Worm (Caenorhabditis elegans) whole organism, young adult: ENCODE measurements around the gene prp-19.

Source experiments
- B0261.1 ChIP-seq: sonication (generic microtip); optimal IDR thresholded peaks from 2 replicates; lab custom pipeline; 2016; ENCODE audit warnings: mild to moderate bottlenecking, missing genetic modification characterization, moderate library complexity, missing compliant biosample characterization
- D2030.7 ChIP-seq: fragments of 200-800 bp; sonication (Bioruptor generic); IDR thresholded peaks from 2 replicates; pipeline ENCODE4 v1.3.6; 2022; ENCODE audit warnings: missing genetic modification reagents, missing genetic modification characterization, missing compliant biosample characterization
- F10E7.11 ChIP-seq: sonication (generic microtip); optimal IDR thresholded peaks from 2 replicates; lab custom pipeline; 2017; ENCODE audit warnings: mild to moderate bottlenecking, missing genetic modification characterization, moderate library complexity, missing compliant biosample characterization
- F33H1.4 ChIP-seq: fragments of 200-800 bp; sonication (Bioruptor generic); IDR thresholded peaks from 2 replicates; pipeline ENCODE4 v1.3.6; 2022; ENCODE audit warnings: missing genetic modification reagents, missing genetic modification characterization, missing compliant biosample characterization
- F52B5.7 ChIP-seq: sonication (generic microtip); optimal IDR thresholded peaks from 2 replicates; lab custom pipeline; 2016; ENCODE audit warnings: mild to moderate bottlenecking, missing genetic modification characterization, missing compliant biosample characterization
- F57A8.1 ChIP-seq: fragments of 200-800 bp; sonication (Bioruptor generic); optimal IDR thresholded peaks from 2 replicates; lab custom pipeline; 2018; ENCODE audit warnings: mild to moderate bottlenecking, missing genetic modification characterization, moderate library complexity, missing compliant biosample characterization
- T07F8.4 ChIP-seq: sonication (generic microtip); optimal IDR thresholded peaks from 2 replicates; lab custom pipeline; 2016; ENCODE audit warnings: mild to moderate bottlenecking, missing genetic modification characterization, moderate library complexity, missing compliant biosample characterization
- T26A5.8 ChIP-seq: sonication (generic microtip); optimal IDR thresholded peaks from 2 replicates; lab custom pipeline; 2016; ENCODE audit warnings: missing genetic modification characterization, missing compliant biosample characterization
- Y56A3A.18 ChIP-seq: fragments of 200-800 bp; sonication (Bioruptor generic); IDR thresholded peaks from 2 replicates; pipeline ENCODE4 v1.3.6; 2022; ENCODE audit warnings: missing genetic modification reagents, missing genetic modification characterization, missing compliant biosample characterization
- Y67H2A.10 ChIP-seq: fragments of 200-800 bp; sonication (Bioruptor generic); conservative IDR thresholded peaks from 2 replicates; pipeline ENCODE4 v1.3.6; 2022; ENCODE audit warnings: missing genetic modification reagents, missing genetic modification characterization, missing compliant biosample characterization
- ZK185.1 ChIP-seq: sonication (generic microtip); optimal IDR thresholded peaks from 2 replicates; lab custom pipeline; 2016; ENCODE audit warnings: mild to moderate bottlenecking, missing genetic modification characterization, missing compliant biosample characterization; ENCODE audit not compliant: poor library complexity, severe bottlenecking
- aptf-2 ChIP-seq: fragments of 200-800 bp; sonication (Bioruptor generic); conservative IDR thresholded peaks from 2 replicates; pipeline ENCODE4 v1.3.6; 2022; ENCODE audit warnings: missing genetic modification reagents, missing genetic modification characterization, missing compliant biosample characterization
- attf-6 ChIP-seq: fragments of 200-800 bp; sonication (Bioruptor generic); IDR thresholded peaks from 2 replicates; pipeline ENCODE4 v1.3.6; 2022; ENCODE audit warnings: missing genetic modification reagents, missing genetic modification characterization, missing compliant biosample characterization
- ccch-3 ChIP-seq: fragments of 200-800 bp; sonication (Bioruptor generic); optimal IDR thresholded peaks from 2 replicates; lab custom pipeline; 2018; ENCODE audit warnings: mild to moderate bottlenecking, missing genetic modification characterization, missing compliant biosample characterization
- ceh-91 ChIP-seq: fragments of 200-800 bp; sonication (Bioruptor generic); IDR thresholded peaks from 2 replicates; pipeline ENCODE4 v1.3.6; 2022; ENCODE audit warnings: missing genetic modification reagents, missing genetic modification characterization, missing compliant biosample characterization
- dox-1 ChIP-seq: fragments of 200-800 bp; sonication (Bioruptor generic); IDR thresholded peaks from 2 replicates; pipeline ENCODE4 v1.3.6; 2022; ENCODE audit warnings: missing genetic modification reagents, missing genetic modification characterization, missing compliant biosample characterization
- dpl-1 ChIP-seq: fragments of 150-350 bp; optimal IDR thresholded peaks from 2 replicates; lab custom pipeline; 2014; ENCODE audit warnings: missing biosample characterization, missing genetic modification reagents, missing genetic modification characterization
- efl-1 ChIP-seq: fragments of 150-350 bp; optimal IDR thresholded peaks from 2 replicates; lab custom pipeline; 2014; ENCODE audit warnings: missing biosample characterization, missing genetic modification reagents, missing genetic modification characterization
- ekl-4 ChIP-seq: fragments of 200-800 bp; sonication (Bioruptor generic); IDR thresholded peaks from 2 replicates; pipeline ENCODE4 v1.3.6; 2022; ENCODE audit warnings: missing genetic modification reagents, missing genetic modification characterization, missing compliant biosample characterization
- him-1 ChIP-seq: sonication (generic microtip); optimal IDR thresholded peaks from 2 replicates; lab custom pipeline; 2016; ENCODE audit warnings: missing genotype, missing genetic modification reagents, missing genetic modification characterization, missing compliant biosample characterization
- hmg-1.2 ChIP-seq: fragments of 200-800 bp; sonication (Bioruptor generic); IDR thresholded peaks from 2 replicates; pipeline ENCODE4 v1.3.6; 2022; ENCODE audit warnings: missing genetic modification reagents, missing genetic modification characterization, missing compliant biosample characterization
- lin-26 ChIP-seq: fragments of 200-800 bp; sonication (Bioruptor generic); IDR thresholded peaks from 2 replicates; pipeline ENCODE4 v1.3.6; 2022; ENCODE audit warnings: missing genetic modification reagents, missing genetic modification characterization, missing compliant biosample characterization
- lin-35 ChIP-seq, 3 experiments: fragments of 150-350 bp in 2 of 3; sonication (generic microtip) in 1 of 3; optimal IDR thresholded peaks; 2 replicates each; lab custom pipeline; 2014 to 2018; ENCODE audit warnings: missing biosample characterization in 3 of 3, missing genetic modification characterization in 3 of 3, missing genetic modification reagents in 3 of 3
- lin-54 ChIP-seq: fragments of 200-800 bp; sonication (Bioruptor generic); optimal IDR thresholded peaks from 2 replicates; lab custom pipeline; 2018; ENCODE audit warnings: mild to moderate bottlenecking, missing genetic modification characterization, missing compliant biosample characterization
- lsl-1 ChIP-seq: fragments of 200-800 bp; sonication (Bioruptor generic); optimal IDR thresholded peaks from 2 replicates; lab custom pipeline; 2018; ENCODE audit warnings: mild to moderate bottlenecking, missing genetic modification characterization, moderate library complexity, missing compliant biosample characterization
- lsy-27 ChIP-seq: sonication (generic microtip); optimal IDR thresholded peaks from 2 replicates; lab custom pipeline; 2017; ENCODE audit warnings: missing genetic modification characterization, mild to moderate bottlenecking, missing compliant biosample characterization, antibody characterized with exemption, missing genotype, borderline replicate concordance; ENCODE audit not compliant: insufficient read depth
- madf-3 ChIP-seq: fragments of 200-800 bp; sonication (Bioruptor generic); IDR thresholded peaks from 2 replicates; pipeline ENCODE4 v1.3.6; 2022; ENCODE audit warnings: missing genetic modification reagents, missing genetic modification characterization, missing compliant biosample characterization
- madf-6 ChIP-seq: fragments of 200-800 bp; sonication (Bioruptor generic); IDR thresholded peaks from 2 replicates; pipeline ENCODE4 v1.3.6; 2022; ENCODE audit warnings: missing genetic modification reagents, missing genetic modification characterization, missing compliant biosample characterization
- madf-8 ChIP-seq: fragments of 200-800 bp; sonication (Bioruptor generic); conservative IDR thresholded peaks from 2 replicates; pipeline ENCODE4 v1.3.6; 2022; ENCODE audit warnings: missing genetic modification reagents, missing genetic modification characterization, missing compliant biosample characterization
- mcd-1 ChIP-seq: fragments of 200-800 bp; sonication (Bioruptor generic); IDR thresholded peaks from 2 replicates; pipeline ENCODE4 v1.3.6; 2022; ENCODE audit warnings: missing genetic modification reagents, missing genetic modification characterization, missing compliant biosample characterization
- nfya-1 ChIP-seq: sonication (generic microtip); optimal IDR thresholded peaks from 2 replicates; lab custom pipeline; 2017; ENCODE audit warnings: antibody characterized with exemption, missing compliant biosample characterization, missing genetic modification characterization, borderline replicate concordance; ENCODE audit not compliant: insufficient read depth
- nhr-80 ChIP-seq: sonication (generic microtip); optimal IDR thresholded peaks from 2 replicates; lab custom pipeline; 2016; ENCODE audit warnings: missing genetic modification characterization, missing compliant biosample characterization
- tlf-1 ChIP-seq: fragments of 200-800 bp; sonication (Bioruptor generic); optimal IDR thresholded peaks from 2 replicates; lab custom pipeline; 2018; ENCODE audit warnings: mild to moderate bottlenecking, missing genetic modification characterization, missing compliant biosample characterization
- unc-130 ChIP-seq: sonication (generic microtip); optimal IDR thresholded peaks from 2 replicates; lab custom pipeline; 2016; ENCODE audit warnings: missing genetic modification reagents, missing genetic modification characterization, missing compliant biosample characterization
- unc-62 ChIP-seq: fragments of 150-350 bp; optimal IDR thresholded peaks from 2 replicates; lab custom pipeline; 2014; ENCODE audit warnings: missing biosample characterization, missing genetic modification reagents, missing genetic modification characterization
- xnd-1 ChIP-seq: sonication (generic microtip); optimal IDR thresholded peaks from 2 replicates; lab custom pipeline; 2016; ENCODE audit warnings: missing genotype, missing genetic modification reagents, missing genetic modification characterization, missing compliant biosample characterization

prp-19 gene

ce11 chrIII:5181641-5182040, 9.8 kb upstream of the prp-19 start:
- TF ChIP-seq T07F8.4 (tag; lab: Kevin White, UChicago) (no peak), hmg-1.2 (GFP tag; lab: Robert Waterston, UW) (peak; percentile 74; the same call in 1 of the 2 replicates)

- TF ChIP-seq ccch-3 (GFP tag; lab: Kevin White, UChicago): no peak
- no peak for TF ChIP-seq lsy-27 (tag; lab: Kevin White, UChicago)
- TF ChIP-seq xnd-1: peak; percentile 64
- no peak for TF ChIP-seq Y67H2A.10 (GFP tag; lab: Robert Waterston, UW)
- peak; percentile 47; the same call in 1 of the 2 replicates for TF ChIP-seq mcd-1
- TF ChIP-seq efl-1 (GFP tag; lab: Kevin White, UChicago): peak; percentile 86
- peak; percentile 12 for TF ChIP-seq dpl-1 (GFP tag; lab: Kevin White, UChicago)
- TF ChIP-seq ceh-91 (GFP tag; lab: Robert Waterston, UW): peak; percentile 67
- TF ChIP-seq madf-6: peak; percentile 86
- TF ChIP-seq tlf-1 (GFP tag; lab: Kevin White, UChicago): peak; percentile 52
- peak; percentile 45 for TF ChIP-seq lin-54
- TF ChIP-seq F33H1.4 (GFP tag; lab: Robert Waterston, UW): peak; percentile 26; the same call in 1 of the 2 replicates
- no peak for TF ChIP-seq T07F8.4 (tag; lab: Kevin White, UChicago)
- TF ChIP-seq attf-6 (GFP tag; lab: Robert Waterston, UW): no peak
- TF ChIP-seq lin-26 (GFP tag; lab: Robert Waterston, UW): 0 out of 2 replicates have a peak, but pooled peaks have one; percentile 47
- peak; percentile 67 for TF ChIP-seq D2030.7
- TF ChIP-seq dox-1 (GFP tag; lab: Robert Waterston, UW): peak; percentile 66
- TF ChIP-seq ekl-4 (GFP tag; lab: Robert Waterston, UW): peak; percentile 54; the same call in 1 of the 2 replicates
- TF ChIP-seq him-1: peak; percentile 17
- TF ChIP-seq madf-8 (GFP tag; lab: Robert Waterston, UW): peak; percentile 68
- TF ChIP-seq aptf-2: 0 out of 2 replicates have a peak, but pooled peaks have one; percentile 45
- peak; percentile 67 for TF ChIP-seq lsl-1 (GFP tag; lab: Kevin White, UChicago)
These were observed 9.4 kb upstream of the prp-19 start for ce11 chrIII:5181217-5181616.

- TF ChIP-seq mcd-1 (no peak), dox-1 (GFP tag; lab: Robert Waterston, UW) (peak; percentile 33; the same call in 1 of the 2 replicates), Y56A3A.18 (GFP tag; lab: Robert Waterston, UW) (no peak), nhr-80 (tag; lab: Kevin White, UChicago) (peak; percentile 57)
These were observed 8.7 kb upstream of the prp-19 start for ce11 chrIII:5180588-5180987.

DNA sequence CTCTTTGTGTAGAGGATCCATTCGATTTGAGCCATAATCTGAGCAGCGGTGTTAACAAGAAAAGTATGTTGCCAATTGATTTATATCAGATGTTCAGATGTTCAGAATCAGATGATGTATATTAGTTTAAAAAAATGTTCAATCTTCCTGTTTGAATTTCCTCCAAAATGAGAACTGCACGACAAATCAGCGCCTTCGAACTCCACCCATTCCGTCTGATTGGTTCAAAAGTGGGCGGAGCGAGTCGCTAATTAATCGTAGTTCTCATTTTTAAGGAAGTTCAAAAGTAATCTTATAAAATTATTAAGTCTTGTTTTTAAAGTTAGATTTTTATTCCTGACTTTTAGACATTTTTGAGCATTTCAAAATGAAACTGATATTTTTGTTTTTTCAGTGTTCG, 7.3 kb upstream of the prp-19 start:
- TF ChIP-seq madf-3 (GFP tag; lab: Robert Waterston, UW) (no peak), F52B5.7 (tag; lab: Kevin White, UChicago) (no peak), nfya-1 (tag; lab: Kevin White, UChicago) (no peak), lin-54 (no peak), F10E7.11 (tag; lab: Kevin White, UChicago) (no peak), unc-130 (GFP tag; lab: Kevin White, UChicago) (no peak), T26A5.8 (tag; lab: Kevin White, UChicago) (no peak), B0261.1 (tag; lab: Kevin White, UChicago) (no peak), F57A8.1 (GFP tag; lab: Kevin White, UChicago) (no peak), lin-35 (GFP tag; optimal IDR thresholded peaks at IDR 0.05; lab: Kevin White, UChicago) (no peak), unc-62 (GFP tag; lab: Kevin White, UChicago) (no peak), ZK185.1 (tag; lab: Kevin White, UChicago) (no peak), him-1 (no peak)
